5 fruit fly cellular contexts compared by ENCODE assay signal in the genomic region with DNA sequence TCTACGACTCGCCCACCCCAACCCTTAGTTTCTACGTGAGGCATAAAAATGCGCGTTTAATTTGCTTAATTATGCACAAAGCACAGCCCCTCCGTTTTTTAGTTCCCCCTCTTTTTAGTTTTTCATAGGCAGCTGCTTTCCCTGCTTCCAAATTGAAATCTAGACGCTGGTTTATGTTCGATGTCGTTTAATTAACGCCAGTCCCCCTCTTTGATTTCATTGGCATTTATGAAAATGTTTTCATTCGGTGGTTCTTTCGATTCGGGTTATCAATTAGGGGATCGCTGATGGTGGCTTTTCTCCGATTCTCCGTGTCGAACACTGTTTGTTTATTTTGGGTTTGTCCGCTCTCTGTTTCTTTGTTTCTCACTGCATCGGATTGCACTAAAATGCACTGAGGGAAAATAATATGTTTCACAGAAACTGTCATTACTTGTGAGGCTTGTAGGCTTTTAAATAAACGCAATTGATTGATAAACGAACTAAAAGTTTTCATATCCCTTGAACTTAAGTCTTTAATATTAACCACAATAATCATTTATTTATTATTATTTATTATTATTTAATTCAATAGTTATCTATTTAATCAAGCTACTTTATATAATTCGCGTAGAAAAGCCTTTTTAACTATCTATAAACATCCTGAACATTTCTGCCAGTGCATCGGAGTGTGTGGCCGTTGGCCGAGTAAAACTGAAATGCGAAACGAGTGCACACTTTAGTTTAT.
A peak's percentile ranks its signal among the peaks of the same experiment; 100 is the strongest.
TF ChIP-seq lines count a peak whose summit lies in the region.

No protein-coding gene starts in this region.

- no peak for TF ChIP-seq CTCF in whole organism, embryonic (GFP tag; optimal IDR thresholded peaks at IDR 0.05; lab: Kevin White, UChicago)

TF ChIP-seq in whole organism, adult, 20 proteins besides CTCF, POLR2A, EP300 and RAD21 (continues in another document):
- TF ChIP-seq pad (GFP tag; optimal IDR thresholded peaks at IDR 0.05; lab: Kevin White, UChicago) (peak; percentile 54), CG11617 (GFP tag; optimal IDR thresholded peaks at IDR 0.05; lab: Kevin White, UChicago) (peak; percentile 51), CG33017 (tag; optimal IDR thresholded peaks at IDR 0.05; lab: Kevin White, UChicago) (no peak), CG14711 (tag; optimal IDR thresholded peaks at IDR 0.05; lab: Kevin White, UChicago) (peak; percentile 57), CG5204 (GFP tag; optimal IDR thresholded peaks at IDR 0.05; lab: Kevin White, UChicago) (no peak), Mnt (GFP tag; optimal IDR thresholded peaks at IDR 0.05; lab: Kevin White, UChicago) (no peak), cnc (optimal IDR thresholded peaks at IDR 0.05; lab: Kevin White, UChicago) (no peak), CG7101 (tag; optimal IDR thresholded peaks at IDR 0.05; lab: Kevin White, UChicago) (peak; percentile 49), Clk (GFP tag; optimal IDR thresholded peaks at IDR 0.05; lab: Kevin White, UChicago) (no peak), Crg-1 (GFP tag; optimal IDR thresholded peaks at IDR 0.05; lab: Kevin White, UChicago) (no peak), Hr96 (GFP tag; optimal IDR thresholded peaks at IDR 0.05; lab: Kevin White, UChicago) (no peak), ovo (GFP tag; optimal IDR thresholded peaks at IDR 0.05; lab: Kevin White, UChicago) (no peak), cic (GFP tag; optimal IDR thresholded peaks at IDR 0.05; lab: Kevin White, UChicago) (no peak), CG7045 (GFP tag; optimal IDR thresholded peaks at IDR 0.05; lab: Kevin White, UChicago) (no peak), CG1620 (GFP tag; optimal IDR thresholded peaks at IDR 0.05; lab: Kevin White, UChicago) (no peak), tj (GFP tag; optimal IDR thresholded peaks at IDR 0.05; lab: Kevin White, UChicago) (no peak), toe (GFP tag; optimal IDR thresholded peaks at IDR 0.05; lab: Kevin White, UChicago) (no peak)

TF ChIP-seq in whole organism, embryonic, 481 proteins besides CTCF, POLR2A, EP300 and RAD21 (continues in another document):
- TF ChIP-seq zfh2 (GFP tag; optimal IDR thresholded peaks at IDR 0.05; lab: Kevin White, UChicago) (no peak), CG30431 (GFP tag; optimal IDR thresholded peaks at IDR 0.05; lab: Kevin White, UChicago) (peak; percentile 17), br (optimal IDR thresholded peaks at IDR 0.05; lab: Kevin White, UChicago) (no peak), CG17186 (GFP tag; optimal IDR thresholded peaks at IDR 0.05; lab: Kevin White, UChicago) (no peak), CG16813 (GFP tag; IDR thresholded peaks at IDR 0.05; lab: Robert Waterston, UW; ENCODE audit: partially characterized antibody) (no peak), Deaf1 (tag; optimal IDR thresholded peaks at IDR 0.05; lab: Kevin White, UChicago) (peak; percentile 10), Drgx (GFP tag; IDR thresholded peaks at IDR 0.05; lab: Robert Waterston, UW) (peak; percentile 72), CG1832 (GFP tag; optimal IDR thresholded peaks at IDR 0.05; lab: Kevin White, UChicago) (no peak), CG11504 (tag; optimal IDR thresholded peaks at IDR 0.05; lab: Kevin White, UChicago) (peak; percentile 72), pita (GFP tag; optimal IDR thresholded peaks at IDR 0.05; lab: Kevin White, UChicago) (no peak), croc (GFP tag; conservative IDR thresholded peaks at IDR 0.05; lab: Robert Waterston, UW) (no peak; the same call in none of the 3 replicates), Hey (tag; optimal IDR thresholded peaks at IDR 0.05; lab: Kevin White, UChicago) (no peak), Scr (GFP tag; IDR thresholded peaks at IDR 0.05; lab: Robert Waterston, UW; ENCODE audit: partially characterized antibody) (no peak), CG16863 (GFP tag; optimal IDR thresholded peaks at IDR 0.05; lab: Kevin White, UChicago) (no peak), CG33557 (GFP tag; optimal IDR thresholded peaks at IDR 0.05; lab: Kevin White, UChicago) (peak; percentile 4), CG3726 (GFP tag; IDR thresholded peaks at IDR 0.05; lab: Robert Waterston, UW) (no peak), NK7.1 (GFP tag; optimal IDR thresholded peaks at IDR 0.05; lab: Kevin White, UChicago) (no peak)

TF ChIP-seq in whole organism, prepupa, 60 proteins besides CTCF, POLR2A, EP300 and RAD21 (continues in another document):
- TF ChIP-seq Smox (GFP tag; optimal IDR thresholded peaks at IDR 0.05; lab: Kevin White, UChicago) (peak; percentile 33), Met (GFP tag; optimal IDR thresholded peaks at IDR 0.05; lab: Kevin White, UChicago) (peak; percentile 40), spab (GFP tag; optimal IDR thresholded peaks at IDR 0.05; lab: Kevin White, UChicago) (peak; percentile 74), Eip75B (GFP tag; optimal IDR thresholded peaks at IDR 0.05; lab: Kevin White, UChicago) (peak; percentile 62), topi (GFP tag; optimal IDR thresholded peaks at IDR 0.05; lab: Kevin White, UChicago) (peak; percentile 36), dac (GFP tag; optimal IDR thresholded peaks at IDR 0.05; lab: Kevin White, UChicago) (peak; percentile 44), esn (GFP tag; optimal IDR thresholded peaks at IDR 0.05; lab: Kevin White, UChicago) (peak; percentile 56), CG34406 (GFP tag; optimal IDR thresholded peaks at IDR 0.05; lab: Kevin White, UChicago) (peak; percentile 75), CG11902 (GFP tag; optimal IDR thresholded peaks at IDR 0.05; lab: Kevin White, UChicago) (peak; percentile 33), CG3919 (GFP tag; optimal IDR thresholded peaks at IDR 0.05; lab: Kevin White, UChicago) (peak; percentile 59), CG16779 (tag; optimal IDR thresholded peaks at IDR 0.05; lab: Kevin White, UChicago) (peak; percentile 57), CG32006 (GFP tag; optimal IDR thresholded peaks at IDR 0.05; lab: Kevin White, UChicago) (peak; percentile 83), Blimp-1 (GFP tag; optimal IDR thresholded peaks at IDR 0.05; lab: Kevin White, UChicago) (no peak), Ets21C (GFP tag; optimal IDR thresholded peaks at IDR 0.05; lab: Kevin White, UChicago) (no peak), CG7368 (GFP tag; optimal IDR thresholded peaks at IDR 0.05; lab: Kevin White, UChicago) (peak; percentile 60), CG11762 (GFP tag; optimal IDR thresholded peaks at IDR 0.05; lab: Kevin White, UChicago; ENCODE audit: insufficient read depth) (peak; percentile 61), ss (GFP tag; optimal IDR thresholded peaks at IDR 0.05; lab: Kevin White, UChicago) (peak; percentile 39 to 49)

TF ChIP-seq in whole organism, pupa, 21 proteins besides CTCF, POLR2A, EP300 and RAD21 (continues in another document):
- peak; percentile 65 for TF ChIP-seq CG34367 (tag; optimal IDR thresholded peaks at IDR 0.05; lab: Kevin White, UChicago)
- TF ChIP-seq rn (GFP tag; IDR thresholded peaks at IDR 0.05; lab: Robert Waterston, UW): peak; percentile 31; the same call in 1 of the 2 replicates
- TF ChIP-seq EcR (GFP tag; optimal IDR thresholded peaks at IDR 0.05; lab: Kevin White, UChicago): no peak
- TF ChIP-seq CG12605 (GFP tag; IDR thresholded peaks at IDR 0.05; lab: Robert Waterston, UW): peak; percentile 17; the same call in 1 of the 2 replicates
- TF ChIP-seq fd96Ca (GFP tag; IDR thresholded peaks at IDR 0.05; lab: Robert Waterston, UW): peak; percentile 48; the same call in 1 of the 3 replicates
- TF ChIP-seq Pif1A (GFP tag; optimal IDR thresholded peaks at IDR 0.05; lab: Kevin White, UChicago): no peak
- TF ChIP-seq CG10348 (GFP tag; IDR thresholded peaks at IDR 0.05; lab: Robert Waterston, UW): no peak
- peak; percentile 82 for TF ChIP-seq CG17806 (tag; optimal IDR thresholded peaks at IDR 0.05; lab: Kevin White, UChicago)
- peak; percentile 50 for TF ChIP-seq Pif1B (GFP tag; optimal IDR thresholded peaks at IDR 0.05; lab: Kevin White, UChicago)
- TF ChIP-seq CG32121 (GFP tag; IDR thresholded peaks at IDR 0.05; lab: Robert Waterston, UW): peak; percentile 71
- TF ChIP-seq gl (tag; optimal IDR thresholded peaks at IDR 0.05; lab: Kevin White, UChicago): peak; percentile 13
- TF ChIP-seq CG9948 (tag; optimal IDR thresholded peaks at IDR 0.05; lab: Kevin White, UChicago): peak; percentile 75
- peak; percentile 35 for TF ChIP-seq CG13204 (GFP tag; optimal IDR thresholded peaks at IDR 0.05; lab: Kevin White, UChicago)
- peak; percentile 80 for TF ChIP-seq CG15710 (tag; optimal IDR thresholded peaks at IDR 0.05; lab: Kevin White, UChicago)
- TF ChIP-seq CG8159 (tag; optimal IDR thresholded peaks at IDR 0.05; lab: Kevin White, UChicago): peak; percentile 85
- TF ChIP-seq D1 (tag; optimal IDR thresholded peaks at IDR 0.05; lab: Kevin White, UChicago): peak; percentile 54
- 0 out of 3 replicates have a peak, but pooled peaks have one; percentile 46 for TF ChIP-seq CG4496 (GFP tag; IDR thresholded peaks at IDR 0.05; lab: Robert Waterston, UW)

TF ChIP-seq in whole organism, wandering third instar larva, 38 proteins besides CTCF, POLR2A, EP300 and RAD21:
- TF ChIP-seq HLH106 (tag; optimal IDR thresholded peaks at IDR 0.05; lab: Kevin White, UChicago) (peak; percentile 42), ey (GFP tag; optimal IDR thresholded peaks at IDR 0.05; lab: Kevin White, UChicago) (no peak), rgr (GFP tag; optimal IDR thresholded peaks at IDR 0.05; lab: Kevin White, UChicago) (peak; percentile 7), pan (optimal IDR thresholded peaks at IDR 0.05; lab: Kevin White, UChicago) (no peak), dmrt93B (GFP tag; optimal IDR thresholded peaks at IDR 0.05; lab: Kevin White, UChicago) (peak; percentile 25), foxo (GFP tag; optimal IDR thresholded peaks at IDR 0.05; lab: Kevin White, UChicago) (peak in 1 of 2 experiments; percentile 48), psq (GFP tag; optimal IDR thresholded peaks at IDR 0.05; lab: Kevin White, UChicago) (peak; percentile 15), h (GFP tag; optimal IDR thresholded peaks at IDR 0.05; lab: Kevin White, UChicago) (peak; percentile 37), Sp1 (GFP tag; optimal IDR thresholded peaks at IDR 0.05; lab: Kevin White, UChicago) (peak; percentile 29), fru (GFP tag; optimal IDR thresholded peaks at IDR 0.05; lab: Kevin White, UChicago) (peak; percentile 33), sv (GFP tag; optimal IDR thresholded peaks at IDR 0.05; lab: Kevin White, UChicago) (no peak)
TF ChIP-seq in whole organism, wandering third instar larva: peak in this region for 8.
